Fruit fly (Drosophila melanogaster) whole organism, prepupa: ENCODE results near the gene S.

Experiments
- Blimp-1 ChIP-seq: fragments of 200-800 bp; sonication (Bioruptor generic); optimal IDR thresholded peaks from 3 replicates; lab custom pipeline; 2017; ENCODE audit warnings: missing biosample characterization, missing genetic modification characterization, mild to moderate bottlenecking, moderate library complexity, missing genetic modification reagents
- CG10669 ChIP-seq: fragments of 200-800 bp; sonication (Bioruptor generic); optimal IDR thresholded peaks from 3 replicates; lab custom pipeline; 2018; ENCODE audit warnings: missing biosample characterization, mild to moderate bottlenecking, missing genetic modification characterization, moderate library complexity
- CG11762 ChIP-seq: fragments of 200-800 bp; sonication (Bioruptor generic); optimal IDR thresholded peaks from 3 replicates; lab custom pipeline; 2016; ENCODE audit warnings: missing biosample characterization, missing genetic modification characterization; ENCODE audit not compliant: insufficient read depth
- CG15336 ChIP-seq: fragments of 200-800 bp; sonication (Bioruptor generic); IDR thresholded peaks from 2 replicates; pipeline ENCODE4 v1.3.6; 2022; ENCODE audit warnings: missing biosample characterization, missing genetic modification characterization
- CG1621 ChIP-seq: fragments of 200-800 bp; sonication (Bioruptor generic); optimal IDR thresholded peaks from 3 replicates; lab custom pipeline; 2018; ENCODE audit warnings: missing biosample characterization, mild to moderate bottlenecking, missing genetic modification characterization
- CG16779 ChIP-seq: fragments of 200-800 bp; sonication (Bioruptor generic); optimal IDR thresholded peaks from 3 replicates; lab custom pipeline; 2017; ENCODE audit warnings: missing biosample characterization, mild to moderate bottlenecking, missing genetic modification characterization
- CG3032 ChIP-seq: fragments of 200-800 bp; optimal IDR thresholded peaks from 2 replicates; lab custom pipeline; 2019; ENCODE audit warnings: missing biosample characterization, mild to moderate bottlenecking, missing genetic modification characterization, moderate library complexity
- CG31627 ChIP-seq: fragments of 200-800 bp; sonication (Bioruptor generic); optimal IDR thresholded peaks from 3 replicates; lab custom pipeline; 2016; ENCODE audit warnings: missing biosample characterization, missing genetic modification characterization
- CG34406 ChIP-seq: fragments of 200-800 bp; sonication (Bioruptor generic); optimal IDR thresholded peaks from 3 replicates; lab custom pipeline; 2016; ENCODE audit warnings: missing biosample characterization, missing genetic modification characterization
- CG3919 ChIP-seq: fragments of 200-800 bp; sonication (Bioruptor generic); optimal IDR thresholded peaks from 3 replicates; lab custom pipeline; 2016; ENCODE audit warnings: missing biosample characterization, missing genetic modification characterization
- CG6163 ChIP-seq: fragments of 200-800 bp; sonication (Bioruptor generic); IDR thresholded peaks from 3 replicates; pipeline ENCODE4 v1.3.6; 2022; ENCODE audit warnings: missing biosample characterization, missing genetic modification characterization
- CG6276 ChIP-seq: fragments of 200-800 bp; sonication (Bioruptor generic); optimal IDR thresholded peaks from 2 replicates; lab custom pipeline; 2017; ENCODE audit warnings: missing biosample characterization, mild to moderate bottlenecking, missing genetic modification characterization
- CG6808 ChIP-seq: fragments of 200-800 bp; sonication (Bioruptor generic); optimal IDR thresholded peaks from 3 replicates; lab custom pipeline; 2017; ENCODE audit warnings: missing biosample characterization, missing genetic modification characterization, mild to moderate bottlenecking, moderate library complexity, missing genetic modification reagents
- CG6854 ChIP-seq: fragments of 200-800 bp; sonication (Bioruptor generic); optimal IDR thresholded peaks from 2 replicates; lab custom pipeline; 2017; ENCODE audit warnings: missing biosample characterization, mild to moderate bottlenecking, missing genetic modification characterization
- CG7368 ChIP-seq: fragments of 200-800 bp; sonication (Bioruptor generic); optimal IDR thresholded peaks from 3 replicates; lab custom pipeline; 2016; ENCODE audit warnings: missing biosample characterization, missing genetic modification characterization
- CG8119 ChIP-seq: fragments of 200-800 bp; sonication (Bioruptor generic); IDR thresholded peaks from 3 replicates; pipeline ENCODE4 v1.3.6; 2022; ENCODE audit warnings: missing biosample characterization, missing genetic modification characterization
- CG8319 ChIP-seq: fragments of 200-800 bp; sonication (Bioruptor generic); optimal IDR thresholded peaks from 3 replicates; lab custom pipeline; 2016; ENCODE audit warnings: missing biosample characterization, missing genetic modification characterization
- CG9139 ChIP-seq: fragments of 200-800 bp; sonication (Bioruptor generic); optimal IDR thresholded peaks from 3 replicates; lab custom pipeline; 2017; ENCODE audit warnings: missing biosample characterization, mild to moderate bottlenecking, missing genetic modification characterization
- Eip78C ChIP-seq: fragments of 200-800 bp; sonication (Bioruptor generic); peaks from one replicate; lab custom pipeline; 2016; ENCODE audit warnings: missing biosample characterization, missing genetic modification characterization
- Eip93F ChIP-seq: fragments of 200-800 bp; sonication (Bioruptor generic); optimal IDR thresholded peaks from 2 replicates; lab custom pipeline; 2016; ENCODE audit warnings: missing biosample characterization, mild to moderate bottlenecking, missing genetic modification characterization
- Ets96B ChIP-seq: fragments of 200-800 bp; optimal IDR thresholded peaks from 2 replicates; lab custom pipeline; 2019; ENCODE audit warnings: missing biosample characterization, mild to moderate bottlenecking, missing genetic modification characterization, moderate library complexity
- Gug ChIP-seq: fragments of 200-800 bp; sonication (Bioruptor generic); IDR thresholded peaks from 2 replicates; pipeline ENCODE4 v1.3.6; 2022; ENCODE audit warnings: missing biosample characterization, missing genetic modification characterization
- Hr38 ChIP-seq: sonication (Bioruptor generic); optimal IDR thresholded peaks from 2 replicates; lab custom pipeline; 2016; ENCODE audit warnings: missing biosample characterization, missing genetic modification characterization
- Hr4 ChIP-seq: fragments of 200-800 bp; sonication (Bioruptor generic); optimal IDR thresholded peaks from 3 replicates; lab custom pipeline; 2016; ENCODE audit warnings: missing biosample characterization, missing genetic modification characterization
- Lpt ChIP-seq: fragments of 200-800 bp; sonication (Bioruptor generic); optimal IDR thresholded peaks from 3 replicates; lab custom pipeline; 2016; ENCODE audit warnings: missing biosample characterization, missing genetic modification characterization
- Met ChIP-seq: fragments of 200-800 bp; sonication (Bioruptor generic); optimal IDR thresholded peaks from 3 replicates; lab custom pipeline; 2016; ENCODE audit warnings: missing biosample characterization, missing genetic modification characterization
- Sox102F ChIP-seq: fragments of 200-800 bp; sonication (Bioruptor generic); optimal IDR thresholded peaks from 2 replicates; lab custom pipeline; 2016; ENCODE audit warnings: missing biosample characterization, mild to moderate bottlenecking, missing genetic modification characterization
- Sox14 ChIP-seq: fragments of 200-800 bp; sonication (Bioruptor generic); optimal IDR thresholded peaks from 3 replicates; lab custom pipeline; 2016; ENCODE audit warnings: missing biosample characterization, missing genetic modification characterization
- Sox15 ChIP-seq: fragments of 200-800 bp; sonication (Bioruptor generic); optimal IDR thresholded peaks from 3 replicates; lab custom pipeline; 2016; ENCODE audit warnings: missing biosample characterization, missing genetic modification characterization
- cyc ChIP-seq: fragments of 200-800 bp; sonication (Bioruptor generic); optimal IDR thresholded peaks from 3 replicates; lab custom pipeline; 2016; ENCODE audit warnings: missing biosample characterization, missing genetic modification characterization
- dsx ChIP-seq: fragments of 200-800 bp; optimal IDR thresholded peaks from 3 replicates; lab custom pipeline; 2019; ENCODE audit warnings: missing biosample characterization, mild to moderate bottlenecking, missing genetic modification characterization, moderate library complexity; ENCODE audit not compliant: poor library complexity, severe bottlenecking
- eg ChIP-seq: fragments of 200-800 bp; sonication (Bioruptor generic); IDR thresholded peaks from 3 replicates; pipeline ENCODE4 v1.3.6; 2022; ENCODE audit warnings: missing biosample characterization, missing genetic modification characterization
- fd85E ChIP-seq: fragments of 200-800 bp; sonication (Bioruptor generic); optimal IDR thresholded peaks from 3 replicates; lab custom pipeline; 2016; ENCODE audit warnings: missing biosample characterization, missing genetic modification characterization
- fkh ChIP-seq: fragments of 200-800 bp; sonication (Bioruptor generic); optimal IDR thresholded peaks from 3 replicates; lab custom pipeline; 2017; ENCODE audit warnings: missing biosample characterization, mild to moderate bottlenecking, missing genetic modification characterization, moderate library complexity
- lz ChIP-seq: fragments of 200-800 bp; sonication (Bioruptor generic); optimal IDR thresholded peaks from 3 replicates; lab custom pipeline; 2016; ENCODE audit warnings: missing biosample characterization, missing genetic modification characterization
- net ChIP-seq: fragments of 200-800 bp; sonication (Bioruptor generic); optimal IDR thresholded peaks from 3 replicates; lab custom pipeline; 2016; ENCODE audit warnings: missing biosample characterization, missing genetic modification characterization
- pdm3 ChIP-seq: fragments of 200-800 bp; sonication (Bioruptor generic); optimal IDR thresholded peaks from 3 replicates; lab custom pipeline; 2016; ENCODE audit warnings: missing biosample characterization, missing genetic modification characterization
- ss ChIP-seq, 2 experiments: fragments of 200-800 bp; sonication (Bioruptor generic); optimal IDR thresholded peaks; 2 replicates in 1 of 2; 3 replicates in 1 of 2; lab custom pipeline; 2017 to 2018; ENCODE audit warnings: mild to moderate bottlenecking in 2 of 2, missing biosample characterization in 2 of 2, missing genetic modification characterization in 2 of 2, moderate library complexity in 1 of 2
- svp ChIP-seq: fragments of 200-800 bp; sonication (Bioruptor generic); peaks from one replicate; lab custom pipeline; 2016; ENCODE audit warnings: missing biosample characterization, missing genetic modification characterization

S gene

dm6 chr2L:1057513-1057912, 20.1 kb downstream of the S start:
- TF ChIP-seq Ets96B (tag; lab: Kevin White, UChicago): no peak
- peak; percentile 30 for TF ChIP-seq Eip78C (GFP tag; lab: Kevin White, UChicago)
- TF ChIP-seq net (GFP tag; lab: Kevin White, UChicago): no peak

- TF ChIP-seq dsx (GFP tag; lab: Kevin White, UChicago) (peak; percentile 52), svp (GFP tag; lab: Kevin White, UChicago) (peak; percentile 30), CG6808 (GFP tag; lab: Kevin White, UChicago) (no peak), Eip78C (GFP tag; lab: Kevin White, UChicago) (peak; percentile 30), CG6276 (GFP tag; lab: Kevin White, UChicago) (no peak), CG1621 (tag; lab: Kevin White, UChicago) (no peak), Lpt (no peak), CG8319 (no peak)
- TF ChIP-seq, all 60 proteins: peak for 3
Observed at dm6 chr2L:1056631-1057030, 21.0 kb downstream of the S start.

- peak; percentile 38 for TF ChIP-seq svp (GFP tag; lab: Kevin White, UChicago)
- TF ChIP-seq Eip78C (GFP tag; lab: Kevin White, UChicago): peak; percentile 65
- no peak for TF ChIP-seq CG6163 (GFP tag; lab: Robert Waterston, UW)
- TF ChIP-seq eg: no peak
- TF ChIP-seq Sox15 (GFP tag; lab: Kevin White, UChicago): no peak
- peak; percentile 23 for TF ChIP-seq CG34406 (GFP tag; lab: Kevin White, UChicago)
- TF ChIP-seq Hr38 (GFP tag; lab: Kevin White, UChicago): no peak
- TF ChIP-seq fkh (GFP tag; lab: Kevin White, UChicago): no peak
- no peak for TF ChIP-seq Sox102F (GFP tag; lab: Kevin White, UChicago)
- no peak for TF ChIP-seq lz
- TF ChIP-seq CG8119 (GFP tag; lab: Robert Waterston, UW): no peak
- peak; percentile 10 for TF ChIP-seq CG3032 (tag; lab: Kevin White, UChicago)
- no peak for TF ChIP-seq CG9139 (GFP tag; lab: Kevin White, UChicago)
- no peak for TF ChIP-seq cyc (GFP tag; lab: Kevin White, UChicago)
- no peak for TF ChIP-seq CG7368 (GFP tag; lab: Kevin White, UChicago)
- TF ChIP-seq Hr4 (GFP tag; lab: Kevin White, UChicago): no peak
- no peak for TF ChIP-seq fd85E
- peak; percentile 3 for TF ChIP-seq net (GFP tag; lab: Kevin White, UChicago)
- TF ChIP-seq CG8319: no peak
- no peak for TF ChIP-seq dsx (GFP tag; lab: Kevin White, UChicago)
- no peak for TF ChIP-seq Eip93F
- TF ChIP-seq Lpt: no peak
- peak; percentile 29 for TF ChIP-seq CG10669 (GFP tag; lab: Kevin White, UChicago)
- no peak for TF ChIP-seq Blimp-1 (GFP tag; lab: Kevin White, UChicago)
- TF ChIP-seq CG16779 (tag; lab: Kevin White, UChicago): no peak
- no peak for TF ChIP-seq CG15336
- no peak for TF ChIP-seq Met
- peak; percentile 7 for TF ChIP-seq CG3919 (GFP tag; lab: Kevin White, UChicago)
Observed at dm6 chr2L:1049361-1049760, 28.3 kb downstream of the S start.

dm6 chr2L:1048846-1049245, 28.8 kb downstream of the S start:
- TF ChIP-seq fkh (GFP tag; lab: Kevin White, UChicago) (no peak), ss (GFP tag; optimal IDR thresholded peaks at IDR 0.05; lab: Kevin White, UChicago) (no peak), CG6854 (GFP tag; lab: Kevin White, UChicago) (no peak), Sox14 (no peak), pdm3 (no peak), Hr38 (GFP tag; lab: Kevin White, UChicago) (no peak), CG11762 (GFP tag; lab: Kevin White, UChicago) (no peak), Gug (GFP tag; lab: Robert Waterston, UW) (no peak), CG31627 (no peak), CG10669 (GFP tag; lab: Kevin White, UChicago) (no peak), Eip78C (GFP tag; lab: Kevin White, UChicago) (no peak)
